Worm (Caenorhabditis elegans) whole organism, young adult: Measurements from ENCODE around the gene F47C12.6.
A peak's percentile ranks its signal among the peaks of the same experiment; 100 is the strongest.
"Not testable (repeated sequence)": the region's sequence is repeated elsewhere in the genome, so short reads cannot be mapped to it uniquely, and the experiment has no call there.

Source experiments
- B0019.2 ChIP-seq: fragments of 200-800 bp; sonication (Bioruptor generic); conservative IDR thresholded peaks from 2 replicates; pipeline ENCODE4 v1.3.6; 2022; ENCODE audit warnings: missing genetic modification reagents, missing genetic modification characterization, missing compliant biosample characterization
- F22D6.2 ChIP-seq: sonication (generic microtip); optimal IDR thresholded peaks from 2 replicates; lab custom pipeline; 2016; ENCODE audit warnings: mild to moderate bottlenecking, missing genetic modification characterization, missing compliant biosample characterization
- F23B12.7 ChIP-seq: sonication (generic microtip); optimal IDR thresholded peaks from 2 replicates; lab custom pipeline; 2017; ENCODE audit warnings: missing genetic modification characterization, mild to moderate bottlenecking, missing compliant biosample characterization, antibody characterized with exemption, moderate library complexity; ENCODE audit not compliant: insufficient read depth
- F57A8.1 ChIP-seq: fragments of 200-800 bp; sonication (Bioruptor generic); optimal IDR thresholded peaks from 2 replicates; lab custom pipeline; 2018; ENCODE audit warnings: mild to moderate bottlenecking, missing genetic modification characterization, moderate library complexity, missing compliant biosample characterization
- T07F8.4 ChIP-seq: sonication (generic microtip); optimal IDR thresholded peaks from 2 replicates; lab custom pipeline; 2016; ENCODE audit warnings: mild to moderate bottlenecking, missing genetic modification characterization, moderate library complexity, missing compliant biosample characterization
- aptf-2 ChIP-seq: fragments of 200-800 bp; sonication (Bioruptor generic); conservative IDR thresholded peaks from 2 replicates; pipeline ENCODE4 v1.3.6; 2022; ENCODE audit warnings: missing genetic modification reagents, missing genetic modification characterization, missing compliant biosample characterization
- aptf-3 ChIP-seq: fragments of 200-800 bp; sonication (Bioruptor generic); IDR thresholded peaks from 2 replicates; pipeline ENCODE4 v1.3.6; 2022; ENCODE audit warnings: missing genetic modification characterization, missing compliant biosample characterization
- attf-5 ChIP-seq: fragments of 200-800 bp; sonication (Bioruptor generic); optimal IDR thresholded peaks from 2 replicates; lab custom pipeline; 2018; ENCODE audit warnings: mild to moderate bottlenecking, missing genetic modification characterization, missing compliant biosample characterization
- ceh-100 ChIP-seq: fragments of 200-800 bp; sonication (Bioruptor generic); IDR thresholded peaks from 2 replicates; pipeline ENCODE4 v1.3.6; 2022; ENCODE audit warnings: missing genetic modification reagents, missing genetic modification characterization, missing compliant biosample characterization
- ceh-79 ChIP-seq: sonication (generic microtip); optimal IDR thresholded peaks from 2 replicates; lab custom pipeline; 2017; ENCODE audit warnings: mild to moderate bottlenecking, missing genetic modification characterization, missing compliant biosample characterization
- dox-1 ChIP-seq: fragments of 200-800 bp; sonication (Bioruptor generic); IDR thresholded peaks from 2 replicates; pipeline ENCODE4 v1.3.6; 2022; ENCODE audit warnings: missing genetic modification reagents, missing genetic modification characterization, missing compliant biosample characterization
- dpl-1 ChIP-seq: fragments of 150-350 bp; optimal IDR thresholded peaks from 2 replicates; lab custom pipeline; 2014; ENCODE audit warnings: missing biosample characterization, missing genetic modification reagents, missing genetic modification characterization
- egrh-3 ChIP-seq: fragments of 200-800 bp; sonication (Bioruptor generic); IDR thresholded peaks from 2 replicates; pipeline ENCODE4 v1.3.6; 2022; ENCODE audit warnings: missing genetic modification reagents, missing genetic modification characterization, missing compliant biosample characterization
- ets-4 ChIP-seq: fragments of 200-800 bp; sonication (Bioruptor generic); optimal IDR thresholded peaks from 2 replicates; lab custom pipeline; 2018; ENCODE audit warnings: mild to moderate bottlenecking, missing genetic modification characterization, missing compliant biosample characterization
- hlh-12 ChIP-seq: sonication (generic microtip); optimal IDR thresholded peaks from 2 replicates; lab custom pipeline; 2016; ENCODE audit warnings: missing genetic modification characterization, missing compliant biosample characterization
- hmg-1.2 ChIP-seq: fragments of 200-800 bp; sonication (Bioruptor generic); IDR thresholded peaks from 2 replicates; pipeline ENCODE4 v1.3.6; 2022; ENCODE audit warnings: missing genetic modification reagents, missing genetic modification characterization, missing compliant biosample characterization
- hmg-20 ChIP-seq: fragments of 200-800 bp; sonication (Bioruptor generic); IDR thresholded peaks from 2 replicates; pipeline ENCODE4 v1.3.6; 2022; ENCODE audit warnings: missing genetic modification reagents, missing genetic modification characterization, missing compliant biosample characterization
- lin-26 ChIP-seq: fragments of 200-800 bp; sonication (Bioruptor generic); IDR thresholded peaks from 2 replicates; pipeline ENCODE4 v1.3.6; 2022; ENCODE audit warnings: missing genetic modification reagents, missing genetic modification characterization, missing compliant biosample characterization
- lin-54 ChIP-seq: fragments of 200-800 bp; sonication (Bioruptor generic); optimal IDR thresholded peaks from 2 replicates; lab custom pipeline; 2018; ENCODE audit warnings: mild to moderate bottlenecking, missing genetic modification characterization, missing compliant biosample characterization
- madf-8 ChIP-seq: fragments of 200-800 bp; sonication (Bioruptor generic); conservative IDR thresholded peaks from 2 replicates; pipeline ENCODE4 v1.3.6; 2022; ENCODE audit warnings: missing genetic modification reagents, missing genetic modification characterization, missing compliant biosample characterization
- mel-28 ChIP-seq: sonication (generic microtip); optimal IDR thresholded peaks from 2 replicates; lab custom pipeline; 2016; ENCODE audit warnings: borderline replicate concordance, mild to moderate bottlenecking, missing genetic modification characterization, missing compliant biosample characterization
- nfya-1 ChIP-seq: sonication (generic microtip); optimal IDR thresholded peaks from 2 replicates; lab custom pipeline; 2017; ENCODE audit warnings: antibody characterized with exemption, missing compliant biosample characterization, missing genetic modification characterization, borderline replicate concordance; ENCODE audit not compliant: insufficient read depth
- nhr-120 ChIP-seq: fragments of 200-800 bp; sonication (Bioruptor generic); IDR thresholded peaks from 2 replicates; pipeline ENCODE4 v1.3.6; 2022; ENCODE audit warnings: missing genetic modification characterization, missing compliant biosample characterization
- nhr-80 ChIP-seq: sonication (generic microtip); optimal IDR thresholded peaks from 2 replicates; lab custom pipeline; 2016; ENCODE audit warnings: missing genetic modification characterization, missing compliant biosample characterization
- pha-4 ChIP-seq: fragments of 150-350 bp; sonication (generic microtip); optimal IDR thresholded peaks from 2 replicates; lab custom pipeline; 2014; ENCODE audit warnings: missing biosample characterization, missing genetic modification reagents, missing genetic modification characterization
- snpc-4 ChIP-seq, 5 experiments: fragments of 150-350 bp in 1 of 5; sonication (generic microtip) in 4 of 5; optimal IDR thresholded peaks; 2 replicates each; lab custom pipeline; 2014 to 2018; ENCODE audit warnings: missing genetic modification characterization in 5 of 5, missing biosample characterization in 3 of 5, antibody characterized with exemption in 2 of 5, mild to moderate bottlenecking in 2 of 5, missing compliant biosample characterization in 2 of 5, missing genotype in 2 of 5, moderate library complexity in 2 of 5, missing genetic modification reagents in 1 of 5
- unc-62 ChIP-seq: fragments of 150-350 bp; optimal IDR thresholded peaks from 2 replicates; lab custom pipeline; 2014; ENCODE audit warnings: missing biosample characterization, missing genetic modification reagents, missing genetic modification characterization
- zfh-2 ChIP-seq: fragments of 200-800 bp; sonication (Bioruptor generic); conservative IDR thresholded peaks from 2 replicates; pipeline ENCODE4 v1.3.6; 2022; ENCODE audit warnings: missing genetic modification reagents, missing genetic modification characterization, missing compliant biosample characterization
- ztf-28 ChIP-seq: fragments of 200-800 bp; sonication (Bioruptor generic); IDR thresholded peaks from 2 replicates; pipeline ENCODE4 v1.3.6; 2022; ENCODE audit warnings: missing genetic modification reagents, missing genetic modification characterization, missing compliant biosample characterization
- ztf-6 ChIP-seq: fragments of 200-800 bp; sonication (Bioruptor generic); IDR thresholded peaks from 2 replicates; pipeline ENCODE4 v1.3.6; 2022; ENCODE audit warnings: missing genetic modification reagents, missing genetic modification characterization, missing compliant biosample characterization

F47C12.6 gene

DNA sequence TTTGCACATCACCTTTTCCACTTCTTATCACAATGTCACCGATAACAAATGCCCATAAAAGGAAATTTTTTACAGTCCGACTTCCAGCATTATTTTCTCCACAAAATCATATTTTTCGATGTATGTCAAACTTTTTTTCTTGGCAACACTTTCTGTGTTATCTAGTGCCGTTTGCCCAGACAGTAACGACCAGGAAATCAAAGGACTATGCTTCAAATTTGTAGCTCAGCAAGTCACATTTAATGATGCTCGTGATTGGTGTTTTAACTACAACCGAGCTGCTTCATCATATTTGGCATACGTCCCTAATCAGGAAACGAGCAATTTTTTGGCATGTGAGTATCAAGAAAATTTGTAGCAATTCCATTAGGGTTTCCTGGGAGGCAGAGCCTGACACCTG, 29.7 kb downstream of the F47C12.6 start:
- TF ChIP-seq lin-54 (GFP tag; lab: Kevin White, UChicago): no peak
- peak; percentile 13 for TF ChIP-seq nhr-80 (tag; lab: Kevin White, UChicago)
- no peak for TF ChIP-seq aptf-2 (GFP tag; lab: Robert Waterston, UW)
- no peak for TF ChIP-seq lin-26 (GFP tag; lab: Robert Waterston, UW)

DNA sequence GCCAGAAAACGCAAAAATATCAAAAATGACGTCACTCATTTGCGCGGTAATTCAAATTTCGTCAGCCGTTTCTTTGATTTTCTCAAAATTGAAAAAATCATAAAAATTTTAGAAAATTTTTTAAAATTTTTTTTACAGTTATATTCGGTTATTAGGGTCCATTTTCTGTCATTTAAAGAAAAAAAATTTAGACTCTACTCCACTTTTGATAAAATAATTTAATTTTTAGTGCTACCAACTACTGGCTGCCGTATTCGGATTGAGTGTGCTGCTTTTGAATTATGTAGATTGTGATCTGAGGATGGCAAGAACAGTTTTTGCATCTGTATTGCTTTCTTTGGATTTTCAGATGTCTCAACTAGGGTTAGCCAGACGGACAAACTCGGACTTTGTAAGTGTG, 30.6 kb downstream of the F47C12.6 start, which contains the start of gene Y46C8AM.1:
Gene Y46C8AM.1 (plus strand): TSS at position 301 of the 400 bp plus-strand sequence.
- no peak for TF ChIP-seq F23B12.7 (tag; lab: Kevin White, UChicago)
- TF ChIP-seq hlh-12 (tag; lab: Kevin White, UChicago): no peak

DNA sequence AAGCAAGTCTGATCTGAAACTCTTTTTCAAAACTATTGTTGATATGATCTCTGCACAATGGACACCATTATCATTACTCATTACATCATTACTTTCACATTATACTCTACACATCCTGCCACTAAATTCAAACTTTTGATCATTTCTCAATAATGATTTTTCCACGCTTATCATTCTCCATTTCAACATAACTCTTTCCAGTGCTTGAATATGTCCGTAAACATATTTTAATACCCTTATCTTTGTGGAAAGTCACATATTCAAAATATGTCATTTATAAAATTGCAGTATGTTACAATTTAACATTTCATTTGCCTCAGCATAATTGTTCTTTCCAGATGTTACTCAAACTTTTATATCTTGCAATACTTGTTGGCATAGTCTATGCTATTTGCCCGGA, 32.8 kb downstream of the F47C12.6 start, which contains the start of gene clec-75:
Gene clec-75 (plus strand): TSS at position 339 of the 400 bp plus-strand sequence.
- TF ChIP-seq hmg-20 (GFP tag; lab: Robert Waterston, UW): no peak
- no peak for TF ChIP-seq hmg-1.2 (GFP tag; lab: Robert Waterston, UW)
- TF ChIP-seq nhr-80 (tag; lab: Kevin White, UChicago): peak; percentile 36

DNA sequence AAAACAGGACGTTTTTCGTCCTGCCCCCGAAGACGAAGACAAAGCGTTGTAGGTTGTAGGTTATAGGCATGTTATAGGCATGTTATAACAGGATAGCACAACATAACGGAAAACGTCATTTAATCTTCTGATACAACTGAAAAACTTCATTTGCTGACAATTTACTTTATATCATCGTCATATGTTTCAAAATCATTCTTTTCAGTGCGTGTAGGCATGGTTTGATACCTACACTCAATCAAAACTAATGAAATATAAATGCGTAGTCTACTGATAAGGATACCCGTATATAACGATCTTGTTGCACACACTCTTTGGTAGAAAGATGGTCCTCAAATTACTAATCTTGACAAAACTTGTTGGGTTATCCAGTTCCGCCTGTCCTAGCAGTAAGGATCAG, 36.5 kb downstream of the F47C12.6 start, which contains the start of gene clec-74:
Gene clec-74 (plus strand): TSS at position 301 of the 400 bp plus-strand sequence.
- no peak for TF ChIP-seq dpl-1 (GFP tag; lab: Kevin White, UChicago)
- TF ChIP-seq ztf-6 (GFP tag; lab: Robert Waterston, UW): no peak
- TF ChIP-seq F57A8.1 (GFP tag; lab: Kevin White, UChicago): no peak
- TF ChIP-seq mel-28: no peak
- TF ChIP-seq pha-4 (tag; lab: Kevin White, UChicago): no peak
- no peak for TF ChIP-seq B0019.2 (GFP tag; lab: Robert Waterston, UW)

DNA sequence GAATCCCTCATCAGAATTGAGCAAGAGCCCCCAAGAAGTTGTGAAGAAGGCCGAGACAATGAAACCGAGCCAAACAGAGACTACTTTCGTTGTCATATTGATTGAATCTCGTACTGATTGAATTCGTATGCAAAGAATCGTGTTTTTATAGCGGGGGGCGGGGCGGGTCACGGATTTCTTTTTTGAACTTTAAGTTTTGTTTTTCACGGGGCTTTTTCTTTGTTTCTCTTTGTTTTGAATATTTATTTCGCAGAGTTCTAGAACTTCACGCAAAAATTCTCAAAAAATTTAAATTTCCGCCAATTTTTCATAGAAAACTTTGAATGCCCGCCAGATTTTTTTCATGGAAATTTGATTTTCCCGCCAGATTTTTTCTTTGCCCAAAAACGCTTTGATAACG, 37.1 kb downstream of the F47C12.6 start, which contains the start of gene clec-73:
Gene clec-73 (minus strand): TSS at position 101 of the 400 bp plus-strand sequence.
- no peak for TF ChIP-seq nfya-1 (tag; lab: Kevin White, UChicago)
- no peak for TF ChIP-seq aptf-3 (GFP tag; lab: Robert Waterston, UW)
- no peak for TF ChIP-seq T07F8.4 (tag; lab: Kevin White, UChicago)
- TF ChIP-seq ceh-100: no peak
- no peak for TF ChIP-seq ceh-79
- TF ChIP-seq madf-8 (GFP tag; lab: Robert Waterston, UW): no peak

DNA sequence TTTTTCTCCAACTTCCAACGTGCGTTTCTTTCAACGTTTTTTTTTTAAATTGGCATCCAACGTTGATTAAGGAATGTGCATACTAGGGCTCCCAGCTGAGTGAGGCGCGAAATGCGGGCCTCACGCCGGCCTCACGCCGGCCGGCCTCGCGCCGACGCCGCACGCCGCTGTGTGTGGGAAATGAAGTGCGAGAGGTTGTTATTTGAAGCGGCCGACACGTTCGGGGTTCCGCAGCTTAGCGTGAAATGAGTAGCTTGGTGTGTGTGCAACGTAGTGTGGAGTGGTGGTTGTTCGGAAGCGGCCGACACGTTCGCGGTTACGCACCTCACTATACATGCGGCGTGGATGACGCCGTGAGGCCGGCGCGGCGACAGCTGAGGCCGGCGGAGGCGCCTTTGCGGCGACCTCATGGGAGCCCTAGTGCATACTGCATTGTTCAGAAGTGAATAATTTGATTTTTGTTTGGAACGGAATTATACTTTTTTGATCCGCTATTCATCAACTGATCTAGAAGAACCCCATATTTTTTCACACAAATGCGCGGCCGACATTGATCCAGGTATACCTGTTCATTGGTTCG, 45.7 kb downstream of the F47C12.6 start:
- TF ChIP-seq egrh-3 (peak; percentile 74; the same call in 1 of the 2 replicates), dox-1 (GFP tag; lab: Robert Waterston, UW) (peak; percentile 7; the same call in 1 of the 2 replicates), ztf-28 (0 out of 2 replicates have a peak, but pooled peaks have one; percentile 33), zfh-2 (peak; percentile 86), snpc-4 (tag; optimal IDR thresholded peaks at IDR 0.05; lab: Kevin White, UChicago) (peak in 1 of 4 experiments; percentile 81), hmg-1.2 (GFP tag; lab: Robert Waterston, UW) (peak; percentile 37)
- not testable (repeated sequence) for TF ChIP-seq snpc-4 (GFP tag; optimal IDR thresholded peaks at IDR 0.05; lab: Kevin White, UChicago)

DNA sequence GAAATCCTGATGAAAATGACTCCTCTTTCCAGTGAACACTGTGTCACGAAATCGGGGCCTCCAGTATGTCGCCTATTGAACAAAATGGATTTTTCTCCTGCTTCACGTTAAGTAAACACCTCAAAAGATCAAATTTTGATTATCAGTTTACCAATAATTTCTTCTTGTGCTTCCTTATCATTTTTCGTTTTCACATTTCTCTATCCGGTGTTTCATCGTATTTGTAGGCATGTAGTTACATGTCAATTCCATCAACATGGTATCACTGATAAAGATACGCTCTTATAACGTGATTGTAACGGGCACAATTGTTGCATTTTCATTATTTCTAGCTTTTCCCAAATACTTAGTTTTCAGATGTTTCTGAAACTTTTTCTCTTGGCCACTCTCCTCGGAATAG, 48.7 kb downstream of the F47C12.6 start, which contains the start of gene clec-72:
Gene clec-72 (plus strand): TSS at position 358 of the 400 bp plus-strand sequence.
- TF ChIP-seq unc-62 (GFP tag; lab: Kevin White, UChicago) (peak; percentile 43), attf-5 (GFP tag; lab: Kevin White, UChicago) (no peak), ets-4 (GFP tag; lab: Kevin White, UChicago) (peak; percentile 62), F22D6.2 (tag; lab: Kevin White, UChicago) (no peak), dox-1 (GFP tag; lab: Robert Waterston, UW) (peak; percentile 19; the same call in 1 of the 2 replicates), F57A8.1 (GFP tag; lab: Kevin White, UChicago) (no peak), hmg-1.2 (GFP tag; lab: Robert Waterston, UW) (no peak), nhr-80 (tag; lab: Kevin White, UChicago) (peak; percentile 90), nhr-120 (GFP tag; lab: Robert Waterston, UW) (no peak)
